Fruit fly (Drosophila melanogaster) whole organism, prepupa: Measurements from ENCODE around the gene CG13454.

Source experiments
- Blimp-1 ChIP-seq: fragments of 200-800 bp; sonication (Bioruptor generic); optimal IDR thresholded peaks from 3 replicates; lab custom pipeline; 2017; ENCODE audit warnings: missing biosample characterization, missing genetic modification characterization, mild to moderate bottlenecking, moderate library complexity, missing genetic modification reagents
- CG10631 ChIP-seq: fragments of 200-800 bp; sonication (Bioruptor generic); optimal IDR thresholded peaks from 2 replicates; lab custom pipeline; 2016; ENCODE audit warnings: missing biosample characterization, missing genetic modification characterization
- CG11294 ChIP-seq: fragments of 200-800 bp; sonication (Bioruptor generic); IDR thresholded peaks from 2 replicates; pipeline ENCODE4 v1.3.6; 2022; ENCODE audit warnings: missing biosample characterization, missing genetic modification characterization
- CG11762 ChIP-seq: fragments of 200-800 bp; sonication (Bioruptor generic); optimal IDR thresholded peaks from 3 replicates; lab custom pipeline; 2016; ENCODE audit warnings: missing biosample characterization, missing genetic modification characterization; ENCODE audit not compliant: insufficient read depth
- CG15336 ChIP-seq: fragments of 200-800 bp; sonication (Bioruptor generic); IDR thresholded peaks from 2 replicates; pipeline ENCODE4 v1.3.6; 2022; ENCODE audit warnings: missing biosample characterization, missing genetic modification characterization
- CG1621 ChIP-seq: fragments of 200-800 bp; sonication (Bioruptor generic); optimal IDR thresholded peaks from 3 replicates; lab custom pipeline; 2018; ENCODE audit warnings: missing biosample characterization, mild to moderate bottlenecking, missing genetic modification characterization
- CG16779 ChIP-seq: fragments of 200-800 bp; sonication (Bioruptor generic); optimal IDR thresholded peaks from 3 replicates; lab custom pipeline; 2017; ENCODE audit warnings: missing biosample characterization, mild to moderate bottlenecking, missing genetic modification characterization
- CG3032 ChIP-seq: fragments of 200-800 bp; optimal IDR thresholded peaks from 2 replicates; lab custom pipeline; 2019; ENCODE audit warnings: missing biosample characterization, mild to moderate bottlenecking, missing genetic modification characterization, moderate library complexity
- CG31627 ChIP-seq: fragments of 200-800 bp; sonication (Bioruptor generic); optimal IDR thresholded peaks from 3 replicates; lab custom pipeline; 2016; ENCODE audit warnings: missing biosample characterization, missing genetic modification characterization
- CG34406 ChIP-seq: fragments of 200-800 bp; sonication (Bioruptor generic); optimal IDR thresholded peaks from 3 replicates; lab custom pipeline; 2016; ENCODE audit warnings: missing biosample characterization, missing genetic modification characterization
- CG3919 ChIP-seq: fragments of 200-800 bp; sonication (Bioruptor generic); optimal IDR thresholded peaks from 3 replicates; lab custom pipeline; 2016; ENCODE audit warnings: missing biosample characterization, missing genetic modification characterization
- CG4318 ChIP-seq: fragments of 200-800 bp; sonication (Bioruptor generic); optimal IDR thresholded peaks from 3 replicates; lab custom pipeline; 2017; ENCODE audit warnings: missing biosample characterization, mild to moderate bottlenecking, missing genetic modification characterization
- CG6163 ChIP-seq: fragments of 200-800 bp; sonication (Bioruptor generic); IDR thresholded peaks from 3 replicates; pipeline ENCODE4 v1.3.6; 2022; ENCODE audit warnings: missing biosample characterization, missing genetic modification characterization
- CG6276 ChIP-seq: fragments of 200-800 bp; sonication (Bioruptor generic); optimal IDR thresholded peaks from 2 replicates; lab custom pipeline; 2017; ENCODE audit warnings: missing biosample characterization, mild to moderate bottlenecking, missing genetic modification characterization
- CG6792 ChIP-seq: fragments of 200-800 bp; sonication (Bioruptor generic); optimal IDR thresholded peaks from 3 replicates; lab custom pipeline; 2016; ENCODE audit warnings: missing biosample characterization, missing genetic modification characterization
- CG6808 ChIP-seq: fragments of 200-800 bp; sonication (Bioruptor generic); optimal IDR thresholded peaks from 3 replicates; lab custom pipeline; 2017; ENCODE audit warnings: missing biosample characterization, missing genetic modification characterization, mild to moderate bottlenecking, moderate library complexity, missing genetic modification reagents
- CG6854 ChIP-seq: fragments of 200-800 bp; sonication (Bioruptor generic); optimal IDR thresholded peaks from 2 replicates; lab custom pipeline; 2017; ENCODE audit warnings: missing biosample characterization, mild to moderate bottlenecking, missing genetic modification characterization
- CG7368 ChIP-seq: fragments of 200-800 bp; sonication (Bioruptor generic); optimal IDR thresholded peaks from 3 replicates; lab custom pipeline; 2016; ENCODE audit warnings: missing biosample characterization, missing genetic modification characterization
- CG8119 ChIP-seq: fragments of 200-800 bp; sonication (Bioruptor generic); IDR thresholded peaks from 3 replicates; pipeline ENCODE4 v1.3.6; 2022; ENCODE audit warnings: missing biosample characterization, missing genetic modification characterization
- CG8319 ChIP-seq: fragments of 200-800 bp; sonication (Bioruptor generic); optimal IDR thresholded peaks from 3 replicates; lab custom pipeline; 2016; ENCODE audit warnings: missing biosample characterization, missing genetic modification characterization
- CG9139 ChIP-seq: fragments of 200-800 bp; sonication (Bioruptor generic); optimal IDR thresholded peaks from 3 replicates; lab custom pipeline; 2017; ENCODE audit warnings: missing biosample characterization, mild to moderate bottlenecking, missing genetic modification characterization
- Eip75B ChIP-seq: fragments of 200-800 bp; sonication (Bioruptor generic); optimal IDR thresholded peaks from 3 replicates; lab custom pipeline; 2016; ENCODE audit warnings: missing biosample characterization, missing genetic modification characterization
- Eip78C ChIP-seq: fragments of 200-800 bp; sonication (Bioruptor generic); peaks from one replicate; lab custom pipeline; 2016; ENCODE audit warnings: missing biosample characterization, missing genetic modification characterization
- Ets21C ChIP-seq: fragments of 200-800 bp; sonication (Bioruptor generic); optimal IDR thresholded peaks from 3 replicates; lab custom pipeline; 2016; ENCODE audit warnings: missing biosample characterization, missing genetic modification characterization
- Ets96B ChIP-seq: fragments of 200-800 bp; optimal IDR thresholded peaks from 2 replicates; lab custom pipeline; 2019; ENCODE audit warnings: missing biosample characterization, mild to moderate bottlenecking, missing genetic modification characterization, moderate library complexity
- Hr38 ChIP-seq: sonication (Bioruptor generic); optimal IDR thresholded peaks from 2 replicates; lab custom pipeline; 2016; ENCODE audit warnings: missing biosample characterization, missing genetic modification characterization
- Hr39 ChIP-seq: fragments of 200-800 bp; sonication (Bioruptor generic); optimal IDR thresholded peaks from 2 replicates; lab custom pipeline; 2016; ENCODE audit warnings: missing biosample characterization, missing genetic modification characterization
- Met ChIP-seq: fragments of 200-800 bp; sonication (Bioruptor generic); optimal IDR thresholded peaks from 3 replicates; lab custom pipeline; 2016; ENCODE audit warnings: missing biosample characterization, missing genetic modification characterization
- OdsH ChIP-seq: fragments of 200-800 bp; sonication (Bioruptor generic); optimal IDR thresholded peaks from 3 replicates; lab custom pipeline; 2016; ENCODE audit warnings: missing biosample characterization, missing genetic modification characterization
- Smox ChIP-seq: fragments of 200-800 bp; sonication (Bioruptor generic); optimal IDR thresholded peaks from 3 replicates; lab custom pipeline; 2016; ENCODE audit warnings: missing biosample characterization, missing genetic modification characterization
- Sox102F ChIP-seq: fragments of 200-800 bp; sonication (Bioruptor generic); optimal IDR thresholded peaks from 2 replicates; lab custom pipeline; 2016; ENCODE audit warnings: missing biosample characterization, mild to moderate bottlenecking, missing genetic modification characterization
- Sox14 ChIP-seq: fragments of 200-800 bp; sonication (Bioruptor generic); optimal IDR thresholded peaks from 3 replicates; lab custom pipeline; 2016; ENCODE audit warnings: missing biosample characterization, missing genetic modification characterization
- Sox15 ChIP-seq: fragments of 200-800 bp; sonication (Bioruptor generic); optimal IDR thresholded peaks from 3 replicates; lab custom pipeline; 2016; ENCODE audit warnings: missing biosample characterization, missing genetic modification characterization
- achi ChIP-seq: fragments of 200-800 bp; sonication (Bioruptor generic); optimal IDR thresholded peaks from 3 replicates; lab custom pipeline; 2016; ENCODE audit warnings: missing biosample characterization, missing genetic modification characterization
- acj6 ChIP-seq: fragments of 200-800 bp; sonication (Bioruptor generic); optimal IDR thresholded peaks from 3 replicates; lab custom pipeline; 2016; ENCODE audit warnings: missing biosample characterization, missing genetic modification characterization
- cyc ChIP-seq: fragments of 200-800 bp; sonication (Bioruptor generic); optimal IDR thresholded peaks from 3 replicates; lab custom pipeline; 2016; ENCODE audit warnings: missing biosample characterization, missing genetic modification characterization
- dac ChIP-seq: fragments of 200-800 bp; sonication (Bioruptor generic); optimal IDR thresholded peaks from 2 replicates; lab custom pipeline; 2017; ENCODE audit warnings: missing biosample characterization, mild to moderate bottlenecking, missing genetic modification characterization
- dsx ChIP-seq: fragments of 200-800 bp; optimal IDR thresholded peaks from 3 replicates; lab custom pipeline; 2019; ENCODE audit warnings: missing biosample characterization, mild to moderate bottlenecking, missing genetic modification characterization, moderate library complexity; ENCODE audit not compliant: poor library complexity, severe bottlenecking
- eg ChIP-seq: fragments of 200-800 bp; sonication (Bioruptor generic); IDR thresholded peaks from 3 replicates; pipeline ENCODE4 v1.3.6; 2022; ENCODE audit warnings: missing biosample characterization, missing genetic modification characterization
- esn ChIP-seq: fragments of 200-800 bp; sonication (Bioruptor generic); optimal IDR thresholded peaks from 2 replicates; lab custom pipeline; 2016; ENCODE audit warnings: missing biosample characterization, mild to moderate bottlenecking, missing genetic modification characterization, moderate library complexity
- fd59A ChIP-seq: fragments of 200-800 bp; sonication (Bioruptor generic); optimal IDR thresholded peaks from 2 replicates; lab custom pipeline; 2017; ENCODE audit warnings: missing biosample characterization, mild to moderate bottlenecking, missing genetic modification characterization, missing genetic modification reagents
- fd85E ChIP-seq: fragments of 200-800 bp; sonication (Bioruptor generic); optimal IDR thresholded peaks from 3 replicates; lab custom pipeline; 2016; ENCODE audit warnings: missing biosample characterization, missing genetic modification characterization
- fkh ChIP-seq: fragments of 200-800 bp; sonication (Bioruptor generic); optimal IDR thresholded peaks from 3 replicates; lab custom pipeline; 2017; ENCODE audit warnings: missing biosample characterization, mild to moderate bottlenecking, missing genetic modification characterization, moderate library complexity
- net ChIP-seq: fragments of 200-800 bp; sonication (Bioruptor generic); optimal IDR thresholded peaks from 3 replicates; lab custom pipeline; 2016; ENCODE audit warnings: missing biosample characterization, missing genetic modification characterization
- pdm3 ChIP-seq: fragments of 200-800 bp; sonication (Bioruptor generic); optimal IDR thresholded peaks from 3 replicates; lab custom pipeline; 2016; ENCODE audit warnings: missing biosample characterization, missing genetic modification characterization
- salr ChIP-seq, 2 experiments: fragments of 200-800 bp; sonication (Bioruptor generic); optimal IDR thresholded peaks; 3 replicates each; lab custom pipeline; 2016 to 2018; ENCODE audit warnings: missing biosample characterization in 2 of 2, missing genetic modification characterization in 2 of 2, mild to moderate bottlenecking in 1 of 2
- spab ChIP-seq: fragments of 200-800 bp; sonication (Bioruptor generic); optimal IDR thresholded peaks from 2 replicates; lab custom pipeline; 2017; ENCODE audit warnings: missing biosample characterization, mild to moderate bottlenecking, missing genetic modification characterization, missing genetic modification reagents
- svp ChIP-seq: fragments of 200-800 bp; sonication (Bioruptor generic); peaks from one replicate; lab custom pipeline; 2016; ENCODE audit warnings: missing biosample characterization, missing genetic modification characterization
- topi ChIP-seq: fragments of 200-800 bp; sonication (Bioruptor generic); optimal IDR thresholded peaks from 3 replicates; lab custom pipeline; 2016; ENCODE audit warnings: missing biosample characterization, missing genetic modification characterization
- vri ChIP-seq: fragments of 200-800 bp; sonication (Bioruptor generic); optimal IDR thresholded peaks from 3 replicates; lab custom pipeline; 2016; ENCODE audit warnings: missing biosample characterization, mild to moderate bottlenecking, missing genetic modification characterization

Gene CG13454

DNA sequence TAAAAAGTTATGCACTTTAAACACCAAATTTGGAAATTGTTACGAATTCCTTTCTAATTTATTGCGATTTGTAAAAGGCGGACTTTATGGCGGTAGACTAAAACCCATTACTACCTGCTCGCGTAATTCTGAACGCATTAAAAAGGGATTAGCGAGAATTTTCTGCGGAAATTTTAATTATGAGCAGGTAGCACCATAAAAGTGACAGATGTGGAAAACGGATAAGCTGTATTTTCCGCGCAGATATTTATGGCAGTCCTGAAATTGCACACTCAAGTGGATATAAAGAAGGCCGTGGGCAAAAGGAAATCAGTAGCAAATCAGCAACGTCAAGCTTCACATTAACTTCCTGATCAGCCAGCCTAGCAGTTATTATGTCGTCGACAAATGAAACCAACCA, 8.1 kb downstream of the CG13454 start, which contains the start of gene Z600:
TSS of gene Z600 (plus strand) at position 312 of the 400 bp plus-strand sequence.
- TF ChIP-seq CG31627 (GFP tag; lab: Kevin White, UChicago) (no peak), pdm3 (no peak), CG8319 (no peak)

DNA sequence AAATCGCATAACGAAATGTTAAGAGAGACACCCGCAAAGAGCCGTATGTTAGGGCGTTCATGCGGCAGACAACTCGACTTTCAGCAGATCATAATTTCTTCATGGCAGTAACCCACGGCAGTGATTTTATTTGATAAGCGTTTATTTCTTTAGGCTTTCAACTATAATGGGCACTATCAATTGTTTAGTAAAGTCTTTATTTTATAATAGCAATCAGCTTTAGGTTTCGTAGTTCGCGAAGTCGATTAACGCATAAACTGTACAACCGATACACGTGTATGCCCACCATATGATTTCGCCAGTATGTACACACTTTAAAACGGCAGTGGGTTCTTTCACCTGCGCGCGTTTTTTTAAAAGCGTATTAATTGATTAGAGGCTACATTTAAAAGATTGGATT, 8.6 kb downstream of the CG13454 start, which contains the start of gene CG7841:
TSS of gene CG7841 (minus strand) at position 20 of the 400 bp plus-strand sequence.
- TF ChIP-seq dac (GFP tag; lab: Kevin White, UChicago) (peak; percentile 96), salr (GFP tag; optimal IDR thresholded peaks at IDR 0.05; lab: Kevin White, UChicago) (peak; percentile 93 to 95), CG11294 (GFP tag; lab: Robert Waterston, UW) (peak; percentile 90; the same call in 1 of the 2 replicates), Blimp-1 (peak; percentile 93), CG7368 (GFP tag; lab: Kevin White, UChicago) (peak; percentile 97), Hr39 (GFP tag; lab: Kevin White, UChicago) (peak; percentile 97), cyc (GFP tag; lab: Kevin White, UChicago) (peak; percentile 97), Met (GFP tag; lab: Kevin White, UChicago) (peak; percentile 99), CG8119 (GFP tag; lab: Robert Waterston, UW) (peak; percentile 98), CG4318 (peak; percentile 93), CG6163 (GFP tag; lab: Robert Waterston, UW) (peak; percentile 98), fd85E (GFP tag; lab: Kevin White, UChicago) (peak; percentile 93), CG31627 (GFP tag; lab: Kevin White, UChicago) (peak; percentile 97), Sox14 (GFP tag; lab: Kevin White, UChicago) (peak; percentile 98), CG8319 (peak; percentile 95), topi (GFP tag; lab: Kevin White, UChicago) (peak; percentile 99), CG3032 (tag; lab: Kevin White, UChicago) (peak; percentile 99), acj6 (GFP tag; lab: Kevin White, UChicago) (peak; percentile 98), CG15336 (GFP tag; lab: Robert Waterston, UW) (peak; percentile 99), CG16779 (tag; lab: Kevin White, UChicago) (peak; percentile 97), Ets96B (tag; lab: Kevin White, UChicago) (peak; percentile 98), CG6808 (peak; percentile 98), esn (peak; percentile 99), CG11762 (peak; percentile 96), Sox102F (GFP tag; lab: Kevin White, UChicago) (peak; percentile 99), CG6276 (GFP tag; lab: Kevin White, UChicago) (peak; percentile 97), CG6792 (GFP tag; lab: Kevin White, UChicago) (peak; percentile 98), fd59A (GFP tag; lab: Kevin White, UChicago) (peak; percentile 95), Eip75B (peak; percentile 99), eg (peak; percentile 98; the same call in 2 of the 3 replicates), Smox (GFP tag; lab: Kevin White, UChicago) (peak; percentile 98), CG10631 (GFP tag; lab: Kevin White, UChicago) (peak; percentile 94), CG3919 (GFP tag; lab: Kevin White, UChicago) (peak; percentile 99), Eip78C (GFP tag; lab: Kevin White, UChicago) (peak; percentile 100), OdsH (GFP tag; lab: Kevin White, UChicago) (peak; percentile 97), vri (GFP tag; lab: Kevin White, UChicago) (peak; percentile 99), fkh (GFP tag; lab: Kevin White, UChicago) (peak; percentile 89), Hr38 (peak; percentile 40), svp (GFP tag; lab: Kevin White, UChicago) (peak; percentile 99), net (GFP tag; lab: Kevin White, UChicago) (peak; percentile 98), achi (GFP tag; lab: Kevin White, UChicago) (peak; percentile 97), CG34406 (GFP tag; lab: Kevin White, UChicago) (peak; percentile 98), CG9139 (peak; percentile 97), CG6854 (peak; percentile 99), spab (GFP tag; lab: Kevin White, UChicago) (peak; percentile 96), Ets21C (GFP tag; lab: Kevin White, UChicago) (peak; percentile 96), CG1621 (tag; lab: Kevin White, UChicago) (peak; percentile 97), Sox15 (GFP tag; lab: Kevin White, UChicago) (peak; percentile 92), dsx (GFP tag; lab: Kevin White, UChicago) (peak; percentile 98)
